Fruit fly (Drosophila melanogaster): ENCODE data around the gene Marf.

Gene Marf

DNA sequence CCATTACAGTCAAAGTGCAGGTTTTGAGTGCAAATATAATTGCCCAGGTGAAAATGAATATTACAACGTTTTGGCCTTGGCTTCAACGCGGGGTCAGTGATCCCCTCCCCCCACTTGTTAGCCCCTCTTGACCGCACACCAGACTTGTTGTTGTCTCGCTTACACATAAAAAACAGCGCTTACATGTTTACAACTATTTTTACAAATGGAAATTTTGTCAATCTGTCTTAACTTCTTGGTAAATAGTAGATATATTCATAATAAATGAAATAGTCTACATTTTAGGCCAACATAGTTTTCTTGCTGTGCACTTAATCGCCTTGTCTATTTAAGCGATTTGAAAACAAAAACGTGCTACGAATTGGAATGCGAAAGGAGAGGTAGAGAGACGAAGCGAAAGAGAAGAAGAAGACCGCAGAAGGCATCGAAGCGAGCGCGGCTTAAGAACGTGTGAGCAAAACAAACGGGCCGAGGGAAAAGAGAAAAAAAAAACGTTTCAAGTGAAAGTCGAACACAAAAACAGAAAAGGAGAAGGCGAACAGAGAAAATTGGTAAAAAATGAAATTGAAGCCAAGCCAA is 25.7 kb upstream of the Marf start (continued):
- no peak for TF ChIP-seq CG10431 (GFP tag; optimal IDR thresholded peaks at IDR 0.05)
- TF ChIP-seq NK7.1 (GFP tag; optimal IDR thresholded peaks at IDR 0.05) = no peak
- TF ChIP-seq ems (GFP tag; optimal IDR thresholded peaks at IDR 0.05) = peak; percentile 43
- TF ChIP-seq chn (GFP tag; optimal IDR thresholded peaks at IDR 0.05) = peak; percentile 22
- no peak for TF ChIP-seq CG1832 (GFP tag; optimal IDR thresholded peaks at IDR 0.05)
- TF ChIP-seq tgo (GFP tag; IDR thresholded peaks at IDR 0.05) = peak; percentile 68
- no peak for TF ChIP-seq CG8089 (GFP tag; optimal IDR thresholded peaks at IDR 0.05)
- TF ChIP-seq Antp (GFP tag; optimal IDR thresholded peaks at IDR 0.05) = peak; percentile 3
- no peak for TF ChIP-seq kay (GFP tag; optimal IDR thresholded peaks at IDR 0.05)
- TF ChIP-seq BtbVII (GFP tag; optimal IDR thresholded peaks at IDR 0.05) = peak; percentile 6
- TF ChIP-seq zfh2 (GFP tag; optimal IDR thresholded peaks at IDR 0.05) = no peak
- no peak for TF ChIP-seq bowl (GFP tag; IDR thresholded peaks at IDR 0.05)
- no peak for TF ChIP-seq CG34224 (GFP tag; IDR thresholded peaks at IDR 0.05; ENCODE audit: partially characterized antibody)
- no peak for TF ChIP-seq CG7987 (GFP tag; optimal IDR thresholded peaks at IDR 0.05)
- peak; percentile 61; the same call in 1 of the 2 replicates for TF ChIP-seq lmd (GFP tag; IDR thresholded peaks at IDR 0.05)
- TF ChIP-seq Oaz (GFP tag; IDR thresholded peaks at IDR 0.05) = no peak
- TF ChIP-seq mirr (GFP tag; optimal IDR thresholded peaks at IDR 0.05) = no peak
- no peak for TF ChIP-seq trh (GFP tag; optimal IDR thresholded peaks at IDR 0.05)
- TF ChIP-seq ERR (GFP tag; optimal IDR thresholded peaks at IDR 0.05) = no peak
- peak; percentile 20 for TF ChIP-seq fd3F (GFP tag; optimal IDR thresholded peaks at IDR 0.05)
- TF ChIP-seq psq (GFP tag; optimal IDR thresholded peaks at IDR 0.05) = peak; percentile 93
- TF ChIP-seq fru (optimal IDR thresholded peaks at IDR 0.05) = no peak
- peak; percentile 42 for TF ChIP-seq CrebB (tag; optimal IDR thresholded peaks at IDR 0.05)
- TF ChIP-seq vvl (GFP tag; IDR thresholded peaks at IDR 0.05) = peak; percentile 81
- peak; percentile 75 for TF ChIP-seq Xrp1 (GFP tag; IDR thresholded peaks at IDR 0.05)
- TF ChIP-seq CG34376 (GFP tag; optimal IDR thresholded peaks at IDR 0.05) = no peak
- TF ChIP-seq CG6254 (GFP tag; optimal IDR thresholded peaks at IDR 0.05) = no peak
- peak; percentile 65 for TF ChIP-seq CG13424 (tag; optimal IDR thresholded peaks at IDR 0.05)
- peak; percentile 21 for TF ChIP-seq CG33213 (GFP tag; optimal IDR thresholded peaks at IDR 0.05)
- no peak for TF ChIP-seq CG43689 (GFP tag; IDR thresholded peaks at IDR 0.05)
- TF ChIP-seq chm (GFP tag; IDR thresholded peaks at IDR 0.05) = peak; percentile 44; the same call in 1 of the 2 replicates
- TF ChIP-seq CG8924 (tag; optimal IDR thresholded peaks at IDR 0.05) = peak; percentile 46
- peak; percentile 18; the same call in 1 of the 2 replicates for TF ChIP-seq sim (GFP tag; IDR thresholded peaks at IDR 0.05)
- TF ChIP-seq CG4424 (GFP tag; optimal IDR thresholded peaks at IDR 0.05) = peak; percentile 11
- TF ChIP-seq CG10462 (GFP tag; optimal IDR thresholded peaks at IDR 0.05) = no peak
- peak; percentile 65 for TF ChIP-seq CG2678 (tag; optimal IDR thresholded peaks at IDR 0.05)
- TF ChIP-seq BEAF-32 (GFP tag; optimal IDR thresholded peaks at IDR 0.05) = no peak
- TF ChIP-seq wor (GFP tag; IDR thresholded peaks at IDR 0.05) = no peak
- TF ChIP-seq CG31224 (GFP tag; IDR thresholded peaks at IDR 0.05) = no peak; the same call in 1 of the 2 replicates
- TF ChIP-seq Sry-β (GFP tag; optimal IDR thresholded peaks at IDR 0.05) = no peak
- TF ChIP-seq Optix (GFP tag; IDR thresholded peaks at IDR 0.05) = peak; percentile 35; the same call in 1 of the 3 replicates
- no peak for TF ChIP-seq Sox100B (GFP tag; optimal IDR thresholded peaks at IDR 0.05)
- no peak for TF ChIP-seq CG8359 (GFP tag; optimal IDR thresholded peaks at IDR 0.05; ENCODE audit: borderline replicate concordance)
- TF ChIP-seq CG7372 (GFP tag; IDR thresholded peaks at IDR 0.05) = no peak
- TF ChIP-seq h (optimal IDR thresholded peaks at IDR 0.05) = no peak
- no peak for TF ChIP-seq CG3163 (GFP tag; optimal IDR thresholded peaks at IDR 0.05)
- 0 out of 3 replicates have a peak, but pooled peaks have one; percentile 56 for TF ChIP-seq H15 (GFP tag; IDR thresholded peaks at IDR 0.05)
- no peak for TF ChIP-seq CG8944 (GFP tag; optimal IDR thresholded peaks at IDR 0.05)
- no peak for TF ChIP-seq cg (GFP tag; optimal IDR thresholded peaks at IDR 0.05)
- TF ChIP-seq her (GFP tag; optimal IDR thresholded peaks at IDR 0.05) = no peak
- peak; percentile 62 for TF ChIP-seq Nf-YA (GFP tag; IDR thresholded peaks at IDR 0.05)
- peak; percentile 96 for TF ChIP-seq oc (tag; optimal IDR thresholded peaks at IDR 0.05)

Data from whole organism, embryonic.